Fruit fly (Drosophila melanogaster): ENCODE results near the gene vri.

vri gene

DNA sequence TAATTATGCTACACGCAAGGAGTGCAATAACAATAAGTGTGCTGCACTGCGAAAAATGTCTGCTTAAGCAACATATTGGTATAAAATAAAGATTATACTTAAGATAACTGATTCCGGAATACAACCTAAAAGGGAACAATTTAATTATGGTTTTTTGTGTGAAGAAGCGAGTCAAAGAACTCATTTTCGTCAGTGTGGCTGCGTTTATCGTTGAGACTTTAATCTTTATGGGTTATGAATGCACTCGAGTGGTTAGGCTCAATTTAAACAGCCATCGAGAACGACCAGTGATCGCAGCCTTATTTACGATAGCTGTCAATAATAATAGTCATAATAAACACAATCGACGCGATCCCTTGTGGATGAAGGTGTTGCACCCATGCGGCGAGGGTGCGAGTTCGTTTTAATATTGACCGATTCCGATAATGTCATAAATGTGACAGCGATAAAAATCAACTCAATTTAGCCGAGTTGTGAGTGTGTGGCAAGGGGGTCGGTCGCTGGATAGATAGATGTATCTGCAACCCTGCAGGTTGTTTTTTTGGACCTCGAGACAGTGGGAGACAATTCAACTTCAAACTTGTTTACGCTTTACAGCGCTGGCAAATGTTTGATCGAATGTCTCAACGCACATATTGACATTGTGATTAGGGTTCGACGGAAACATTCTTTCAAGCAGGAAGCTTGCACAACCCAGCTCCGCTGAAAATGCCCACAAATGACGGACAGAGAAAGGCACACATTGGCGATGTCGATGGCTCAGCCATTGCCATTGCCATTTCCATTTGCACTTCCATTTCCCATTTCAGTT, 32.5 kb upstream of the vri start (continued):
- TF ChIP-seq CG9139 (GFP tag; optimal IDR thresholded peaks at IDR 0.05) (peak; percentile 12), CG3919 (GFP tag; optimal IDR thresholded peaks at IDR 0.05) (peak; percentile 47), CG1621 (tag; optimal IDR thresholded peaks at IDR 0.05) (peak; percentile 9), CG11762 (GFP tag; optimal IDR thresholded peaks at IDR 0.05; ENCODE audit: insufficient read depth) (peak; percentile 54), dsx (GFP tag; optimal IDR thresholded peaks at IDR 0.05; ENCODE audit: poor library complexity, severe bottlenecking) (peak; percentile 55), CG6163 (GFP tag; IDR thresholded peaks at IDR 0.05) (peak; percentile 80), CG15336 (GFP tag; IDR thresholded peaks at IDR 0.05) (no peak), Hr4 (GFP tag; optimal IDR thresholded peaks at IDR 0.05) (peak; percentile 51), Sox15 (GFP tag; optimal IDR thresholded peaks at IDR 0.05) (peak; percentile 54), lz (GFP tag; optimal IDR thresholded peaks at IDR 0.05) (peak; percentile 84), CG8632 (GFP tag; optimal IDR thresholded peaks at IDR 0.05) (peak; percentile 64), Hr38 (GFP tag; optimal IDR thresholded peaks at IDR 0.05) (no peak), Met (GFP tag; optimal IDR thresholded peaks at IDR 0.05) (peak; percentile 89), CG11902 (GFP tag; optimal IDR thresholded peaks at IDR 0.05) (peak; percentile 56), fkh (GFP tag; optimal IDR thresholded peaks at IDR 0.05) (peak; percentile 90), CG16779 (tag; optimal IDR thresholded peaks at IDR 0.05) (no peak), esn (GFP tag; optimal IDR thresholded peaks at IDR 0.05) (peak; percentile 88), CG8119 (GFP tag; IDR thresholded peaks at IDR 0.05) (peak; percentile 44; the same call in 1 of the 3 replicates), CG6808 (GFP tag; optimal IDR thresholded peaks at IDR 0.05) (peak; percentile 49), CG7368 (GFP tag; optimal IDR thresholded peaks at IDR 0.05) (peak; percentile 64), CG6276 (GFP tag; optimal IDR thresholded peaks at IDR 0.05) (no peak), CG8319 (GFP tag; optimal IDR thresholded peaks at IDR 0.05) (peak; percentile 30), CG34406 (GFP tag; optimal IDR thresholded peaks at IDR 0.05) (peak; percentile 61), Eip75B (GFP tag; optimal IDR thresholded peaks at IDR 0.05) (peak; percentile 53), fd59A (GFP tag; optimal IDR thresholded peaks at IDR 0.05) (peak; percentile 3), Ets96B (tag; optimal IDR thresholded peaks at IDR 0.05) (peak; percentile 74), topi (GFP tag; optimal IDR thresholded peaks at IDR 0.05) (peak; percentile 84), CG31627 (GFP tag; optimal IDR thresholded peaks at IDR 0.05) (peak; percentile 83), Lpt (GFP tag; optimal IDR thresholded peaks at IDR 0.05) (no peak)

DNA sequence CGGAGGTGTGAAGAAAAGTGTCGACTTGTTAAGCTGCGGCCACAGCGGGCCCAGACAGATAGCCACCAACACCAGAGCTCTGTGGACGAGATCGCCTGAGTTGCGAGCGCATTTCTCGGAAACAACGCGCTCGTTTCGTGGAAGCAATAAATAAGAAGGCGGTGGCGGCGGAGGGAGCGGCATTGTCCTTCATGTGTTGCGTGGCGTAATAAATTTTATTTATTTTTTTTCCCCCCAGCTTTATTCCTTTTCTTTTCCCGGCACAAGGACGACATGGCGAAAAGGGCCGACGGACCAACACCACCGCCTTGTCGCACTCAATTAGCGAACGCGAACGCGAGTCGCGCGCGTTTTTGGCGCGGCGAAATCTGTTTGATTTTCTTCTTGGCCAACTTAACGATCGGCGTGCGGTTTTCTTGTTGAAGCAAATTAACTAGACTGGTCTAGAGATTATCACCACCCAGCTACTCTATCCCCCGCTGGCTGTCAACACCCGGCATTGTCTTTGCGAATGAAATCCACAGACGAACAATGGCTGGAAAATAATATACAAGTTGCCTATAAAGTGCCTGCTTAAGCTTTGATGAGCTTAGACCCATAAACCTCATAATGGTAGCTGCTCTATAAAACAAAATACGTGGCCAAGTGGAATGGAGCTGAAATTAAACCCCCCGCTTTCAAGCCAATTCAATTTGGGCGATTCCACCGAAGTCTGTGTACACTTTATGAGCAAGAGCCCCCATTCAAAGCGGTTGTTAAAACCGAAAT, 29.5 kb upstream of the vri start:
- TF ChIP-seq Sox102F (GFP tag; optimal IDR thresholded peaks at IDR 0.05) (peak; percentile 13), CG11762 (GFP tag; optimal IDR thresholded peaks at IDR 0.05; ENCODE audit: insufficient read depth) (no peak), CG32006 (GFP tag; optimal IDR thresholded peaks at IDR 0.05) (no peak), Gug (GFP tag; IDR thresholded peaks at IDR 0.05) (no peak), CG1621 (tag; optimal IDR thresholded peaks at IDR 0.05) (peak; percentile 11), CG6163 (GFP tag; IDR thresholded peaks at IDR 0.05) (0 out of 3 replicates have a peak, but pooled peaks have one; percentile 29), acj6 (GFP tag; optimal IDR thresholded peaks at IDR 0.05) (no peak), CG31627 (GFP tag; optimal IDR thresholded peaks at IDR 0.05) (no peak), dac (GFP tag; optimal IDR thresholded peaks at IDR 0.05) (no peak), vri (GFP tag; optimal IDR thresholded peaks at IDR 0.05) (peak; percentile 66), eg (GFP tag; IDR thresholded peaks at IDR 0.05) (no peak), fd85E (GFP tag; optimal IDR thresholded peaks at IDR 0.05) (no peak), Smox (GFP tag; optimal IDR thresholded peaks at IDR 0.05) (no peak), pdm3 (GFP tag; optimal IDR thresholded peaks at IDR 0.05) (no peak), achi (GFP tag; optimal IDR thresholded peaks at IDR 0.05) (no peak), Eip78C (GFP tag) (no peak), dsx (GFP tag; optimal IDR thresholded peaks at IDR 0.05; ENCODE audit: poor library complexity, severe bottlenecking) (peak; percentile 35), ss (GFP tag; optimal IDR thresholded peaks at IDR 0.05) (peak; percentile 41 to 77), fd59A (GFP tag; optimal IDR thresholded peaks at IDR 0.05) (no peak), CG3919 (GFP tag; optimal IDR thresholded peaks at IDR 0.05) (no peak), CG10669 (GFP tag; optimal IDR thresholded peaks at IDR 0.05) (no peak), CG6808 (GFP tag; optimal IDR thresholded peaks at IDR 0.05) (peak; percentile 23), CG6792 (GFP tag; optimal IDR thresholded peaks at IDR 0.05) (no peak), esn (GFP tag; optimal IDR thresholded peaks at IDR 0.05) (no peak), Ets21C (GFP tag; optimal IDR thresholded peaks at IDR 0.05) (no peak), topi (GFP tag; optimal IDR thresholded peaks at IDR 0.05) (no peak), CG34406 (GFP tag; optimal IDR thresholded peaks at IDR 0.05) (no peak), Sox14 (GFP tag; optimal IDR thresholded peaks at IDR 0.05) (no peak), CG16779 (tag; optimal IDR thresholded peaks at IDR 0.05) (no peak)
